Worm (Caenorhabditis elegans) whole organism, L3 larva: Measurements from ENCODE around the gene Y73B6BL.14.

Source experiments
- lin-39 ChIP-seq: fragments of 150-350 bp; optimal IDR thresholded peaks from 2 replicates; lab custom pipeline; 2018; ENCODE audit warnings: missing biosample characterization, missing genetic modification reagents, missing genetic modification characterization
- mml-1 ChIP-seq: fragments of 150-350 bp; sonication (generic microtip); optimal IDR thresholded peaks from 3 replicates; lab custom pipeline; 2014; ENCODE audit warnings: missing biosample characterization, missing genetic modification characterization

Y73B6BL.14 gene

ce11 chrIV:6294081-6294480 is 48.7 kb downstream of the Y73B6BL.14 start, which contains the start of gene hil-2:
hil-2 (plus strand) TSS chrIV:6294240.
- TF ChIP-seq mml-1 (tag; lab: Kevin White, UChicago), result no peak
- TF ChIP-seq lin-39 (tag; lab: Kevin White, UChicago), result peak; percentile 23
